Worm (Caenorhabditis elegans): Measurements from ENCODE around the gene nhr-11.

Gene nhr-11

ce11 chrIV:9069703-9070102 lies at the start of gene nhr-11:
Gene nhr-11 (plus strand): TSS chrIV:9070003.
- no peak for TF ChIP-seq unc-62 (GFP tag; optimal IDR thresholded peaks at IDR 0.05)

ce11 chrIV:9020840-9021239 lies 49.0 kb upstream of the nhr-11 start, which contains the start of gene C53D6.4:
Gene C53D6.4 (minus strand): TSS chrIV:9020940.
- TF ChIP-seq unc-62 (GFP tag; optimal IDR thresholded peaks at IDR 0.05), result no peak

ce11 chrIV:9021245-9021779 lies 48.5 kb upstream of the nhr-11 start:
- TF ChIP-seq unc-62 (GFP tag; optimal IDR thresholded peaks at IDR 0.05), result no peak

ce11 chrIV:9032550-9032949 lies 37.3 kb upstream of the nhr-11 start, which contains the start of gene C53D6.6:
Gene C53D6.6 (minus strand): TSS chrIV:9032667.
- no peak for TF ChIP-seq unc-62 (GFP tag; optimal IDR thresholded peaks at IDR 0.05)

- TF ChIP-seq unc-62 (GFP tag; optimal IDR thresholded peaks at IDR 0.05), result no peak
Measured at ce11 chrIV:9034340-9034739, 35.5 kb upstream of the nhr-11 start, which contains the start of gene C53D6.10. Gene C53D6.10 (minus strand): TSS chrIV:9034440.

ce11 chrIV:9037063-9037462 lies 32.7 kb upstream of the nhr-11 start, which contains the start of gene C53D6.7:
Gene C53D6.7 (minus strand): TSS chrIV:9037163.
- TF ChIP-seq unc-62 (GFP tag; optimal IDR thresholded peaks at IDR 0.05), result no peak

ce11 chrIV:9040393-9040792 lies 29.4 kb upstream of the nhr-11 start, which contains the start of gene Y73F4A.3:
Gene Y73F4A.3 (minus strand): TSS chrIV:9040493.
- TF ChIP-seq unc-62 (GFP tag; optimal IDR thresholded peaks at IDR 0.05), result no peak

ce11 chrIV:9043224-9043623 lies 26.6 kb upstream of the nhr-11 start, which contains the start of gene Y73F4A.2:
Gene Y73F4A.2 (minus strand): TSS chrIV:9043347.
- TF ChIP-seq unc-62 (GFP tag; optimal IDR thresholded peaks at IDR 0.05), result no peak

ce11 chrIV:9045252-9045651 lies 24.6 kb upstream of the nhr-11 start, which contains the start of gene Y73F4A.1:
Gene Y73F4A.1 (minus strand): TSS chrIV:9045352.
- no peak for TF ChIP-seq unc-62 (GFP tag; optimal IDR thresholded peaks at IDR 0.05)

ce11 chrIV:9051036-9051435 lies 18.8 kb upstream of the nhr-11 start:
- no peak for TF ChIP-seq unc-62 (GFP tag; optimal IDR thresholded peaks at IDR 0.05)

ce11 chrIV:9051510-9052175 lies 18.2 kb upstream of the nhr-11 start:
- no peak for TF ChIP-seq unc-62 (GFP tag; optimal IDR thresholded peaks at IDR 0.05)

ce11 chrIV:9053403-9053802 lies 16.4 kb upstream of the nhr-11 start:
- no peak for TF ChIP-seq unc-62 (GFP tag; optimal IDR thresholded peaks at IDR 0.05)

- TF ChIP-seq unc-62 (GFP tag; optimal IDR thresholded peaks at IDR 0.05), result no peak
Measured at ce11 chrIV:9063518-9063917, 6.3 kb upstream of the nhr-11 start.

- no peak for TF ChIP-seq unc-62 (GFP tag; optimal IDR thresholded peaks at IDR 0.05)
Measured at ce11 chrIV:9070188-9070587, 385 bp downstream of the nhr-11 start.

- no peak for TF ChIP-seq unc-62 (GFP tag; optimal IDR thresholded peaks at IDR 0.05)
Measured at ce11 chrIV:9074244-9074723, 4.5 kb downstream of the nhr-11 start, which contains the start of gene mppb-1. Gene mppb-1 (plus strand): TSS chrIV:9074673.

ce11 chrIV:9078469-9078868 lies 8.7 kb downstream of the nhr-11 start, which contains the start of gene mans-4:
Gene mans-4 (minus strand): TSS chrIV:9078569.
- TF ChIP-seq unc-62 (GFP tag; optimal IDR thresholded peaks at IDR 0.05), result no peak

- no peak for TF ChIP-seq unc-62 (GFP tag; optimal IDR thresholded peaks at IDR 0.05)
Measured at ce11 chrIV:9079330-9079729, 9.5 kb downstream of the nhr-11 start.
